Fruit fly (Drosophila melanogaster) whole organism, prepupa: ENCODE measurements around the gene rump.

Experiments
- Blimp-1 ChIP-seq: fragments of 200-800 bp; sonication (Bioruptor generic); optimal IDR thresholded peaks from 3 replicates; lab custom pipeline; 2017; ENCODE audit warnings: missing biosample characterization, missing genetic modification characterization, mild to moderate bottlenecking, moderate library complexity, missing genetic modification reagents
- CG10631 ChIP-seq: fragments of 200-800 bp; sonication (Bioruptor generic); optimal IDR thresholded peaks from 2 replicates; lab custom pipeline; 2016; ENCODE audit warnings: missing biosample characterization, missing genetic modification characterization
- CG10669 ChIP-seq: fragments of 200-800 bp; sonication (Bioruptor generic); optimal IDR thresholded peaks from 3 replicates; lab custom pipeline; 2018; ENCODE audit warnings: missing biosample characterization, mild to moderate bottlenecking, missing genetic modification characterization, moderate library complexity
- CG11762 ChIP-seq: fragments of 200-800 bp; sonication (Bioruptor generic); optimal IDR thresholded peaks from 3 replicates; lab custom pipeline; 2016; ENCODE audit warnings: missing biosample characterization, missing genetic modification characterization; ENCODE audit not compliant: insufficient read depth
- CG31627 ChIP-seq: fragments of 200-800 bp; sonication (Bioruptor generic); optimal IDR thresholded peaks from 3 replicates; lab custom pipeline; 2016; ENCODE audit warnings: missing biosample characterization, missing genetic modification characterization
- CG6163 ChIP-seq: fragments of 200-800 bp; sonication (Bioruptor generic); IDR thresholded peaks from 3 replicates; pipeline ENCODE4 v1.3.6; 2022; ENCODE audit warnings: missing biosample characterization, missing genetic modification characterization
- CG7368 ChIP-seq: fragments of 200-800 bp; sonication (Bioruptor generic); optimal IDR thresholded peaks from 3 replicates; lab custom pipeline; 2016; ENCODE audit warnings: missing biosample characterization, missing genetic modification characterization
- CG8632 ChIP-seq: fragments of 200-800 bp; sonication (Bioruptor generic); optimal IDR thresholded peaks from 3 replicates; lab custom pipeline; 2016; ENCODE audit warnings: missing biosample characterization, missing genetic modification characterization
- CG9139 ChIP-seq: fragments of 200-800 bp; sonication (Bioruptor generic); optimal IDR thresholded peaks from 3 replicates; lab custom pipeline; 2017; ENCODE audit warnings: missing biosample characterization, mild to moderate bottlenecking, missing genetic modification characterization
- OdsH ChIP-seq: fragments of 200-800 bp; sonication (Bioruptor generic); optimal IDR thresholded peaks from 3 replicates; lab custom pipeline; 2016; ENCODE audit warnings: missing biosample characterization, missing genetic modification characterization
- fd59A ChIP-seq: fragments of 200-800 bp; sonication (Bioruptor generic); optimal IDR thresholded peaks from 2 replicates; lab custom pipeline; 2017; ENCODE audit warnings: missing biosample characterization, mild to moderate bottlenecking, missing genetic modification characterization, missing genetic modification reagents

- no peak for TF ChIP-seq CG11762 (GFP tag; lab: Kevin White, UChicago)
- no peak for TF ChIP-seq CG7368 (GFP tag; lab: Kevin White, UChicago)
- no peak for TF ChIP-seq fd59A
- no peak for TF ChIP-seq CG31627
- TF ChIP-seq CG8632 (GFP tag; lab: Kevin White, UChicago) = no peak
- TF ChIP-seq Blimp-1 = no peak
- TF ChIP-seq CG6163 (GFP tag; lab: Robert Waterston, UW) = no peak
- no peak for TF ChIP-seq CG9139 (GFP tag; lab: Kevin White, UChicago)
- no peak for TF ChIP-seq CG10631 (GFP tag; lab: Kevin White, UChicago)
- TF ChIP-seq CG10669 (GFP tag; lab: Kevin White, UChicago) = no peak
- no peak for TF ChIP-seq OdsH (GFP tag; lab: Kevin White, UChicago)
These were observed 36.8 kb upstream of the rump start for dm6 chr3R:9546808-9547381.
